Fruit fly (Drosophila melanogaster) whole organism, embryonic: ENCODE results near the gene PIG-T.

Source experiments
- CG11085 ChIP-seq: fragments of 200-800 bp; sonication (Bioruptor generic); IDR thresholded peaks from 2 replicates; pipeline ENCODE4 v1.3.6; 2022; ENCODE audit warnings: missing biosample characterization, missing genetic modification characterization
- CG12071 ChIP-seq: fragments of 200-800 bp; sonication (Bioruptor generic); optimal IDR thresholded peaks from 3 replicates; lab custom pipeline; 2018; ENCODE audit warnings: missing biosample characterization, mild to moderate bottlenecking, missing genetic modification characterization
- CG12391 ChIP-seq: fragments of 200-800 bp; sonication (Bioruptor generic); optimal IDR thresholded peaks from 3 replicates; lab custom pipeline; 2018; ENCODE audit warnings: missing biosample characterization, mild to moderate bottlenecking, missing genetic modification characterization, moderate library complexity
- CG14710 ChIP-seq: fragments of 200-800 bp; sonication (Bioruptor generic); optimal IDR thresholded peaks from 3 replicates; lab custom pipeline; 2019; ENCODE audit warnings: missing biosample characterization, mild to moderate bottlenecking, missing genetic modification characterization, moderate library complexity
- CG15269 ChIP-seq: fragments of 200-800 bp; sonication (Bioruptor generic); optimal IDR thresholded peaks from 2 replicates; lab custom pipeline; 2018; ENCODE audit warnings: missing biosample characterization, mild to moderate bottlenecking, missing genetic modification characterization, moderate library complexity
- CG15479 ChIP-seq: fragments of 200-800 bp; sonication (Bioruptor generic); optimal IDR thresholded peaks from 3 replicates; lab custom pipeline; 2019; ENCODE audit warnings: missing biosample characterization, mild to moderate bottlenecking, missing genetic modification characterization, moderate library complexity
- CG1832 ChIP-seq: fragments of 200-800 bp; sonication (Bioruptor generic); optimal IDR thresholded peaks from 2 replicates; lab custom pipeline; 2017; ENCODE audit warnings: missing biosample characterization, mild to moderate bottlenecking, missing genetic modification characterization, inconsistent platforms
- CG2202 ChIP-seq: fragments of 200-800 bp; sonication (Bioruptor generic); optimal IDR thresholded peaks from 2 replicates; lab custom pipeline; 2018; ENCODE audit warnings: missing biosample characterization, mild to moderate bottlenecking, missing genetic modification characterization
- CG2678 ChIP-seq: fragments of 200-800 bp; sonication (Bioruptor generic); optimal IDR thresholded peaks from 3 replicates; lab custom pipeline; 2019; ENCODE audit warnings: missing biosample characterization, mild to moderate bottlenecking, missing genetic modification characterization, moderate library complexity
- CG3281 ChIP-seq: fragments of 200-800 bp; sonication (Bioruptor generic); optimal IDR thresholded peaks from 3 replicates; lab custom pipeline; 2017; ENCODE audit warnings: missing biosample characterization, mild to moderate bottlenecking, missing genetic modification characterization
- CG9727 ChIP-seq: fragments of 200-800 bp; sonication (Bioruptor generic); optimal IDR thresholded peaks from 3 replicates; lab custom pipeline; 2017; ENCODE audit warnings: missing biosample characterization, mild to moderate bottlenecking, missing genetic modification characterization
- Camta ChIP-seq: fragments of 200-800 bp; sonication (Bioruptor generic); optimal IDR thresholded peaks from 2 replicates; lab custom pipeline; 2016; ENCODE audit warnings: missing biosample characterization, missing genetic modification characterization
- D19B ChIP-seq: fragments of 200-800 bp; sonication (Bioruptor generic); optimal IDR thresholded peaks from 2 replicates; lab custom pipeline; 2017; ENCODE audit warnings: missing biosample characterization, mild to moderate bottlenecking, missing genetic modification characterization
- Dp ChIP-seq: fragments of 200-800 bp; sonication (Bioruptor generic); optimal IDR thresholded peaks from 2 replicates; lab custom pipeline; 2018; ENCODE audit warnings: missing biosample characterization, mild to moderate bottlenecking, missing genetic modification characterization, moderate library complexity
- E2f1 ChIP-seq: fragments of 200-800 bp; sonication (Bioruptor generic); IDR thresholded peaks from 2 replicates; pipeline ENCODE4 v1.3.6; 2022; ENCODE audit warnings: missing biosample characterization, missing genetic modification characterization
- Eip74EF ChIP-seq, 2 experiments: fragments of 200-800 bp in 1 of 2; fragments of >200 bp in 1 of 2; sonication (Bioruptor generic) in 1 of 2; optimal IDR thresholded peaks; 2 replicates each; lab custom pipeline; 2017 to 2019; ENCODE audit warnings: missing biosample characterization in 2 of 2, missing genetic modification characterization in 2 of 2, mild to moderate bottlenecking in 1 of 2, moderate library complexity in 1 of 2
- Ets65A ChIP-seq: fragments of 200-800 bp; sonication (Bioruptor generic); peaks from one replicate; lab custom pipeline; 2016; ENCODE audit warnings: missing biosample characterization, missing genetic modification characterization
- Hr39 ChIP-seq: fragments of >200 bp; optimal IDR thresholded peaks from 2 replicates; lab custom pipeline; 2017
- Kr ChIP-seq: fragments of 200-800 bp; sonication (Bioruptor generic); optimal IDR thresholded peaks from 2 replicates; lab custom pipeline; 2017; ENCODE audit warnings: missing biosample characterization, mild to moderate bottlenecking, missing genetic modification characterization
- Med ChIP-seq: fragments of 200-800 bp; sonication (Bioruptor generic); peaks from one replicate; lab custom pipeline; 2016; ENCODE audit warnings: missing biosample characterization, missing genetic modification characterization, mild to moderate bottlenecking, inconsistent platforms, moderate library complexity
- Myb ChIP-seq: fragments of 200-800 bp; sonication (Bioruptor generic); optimal IDR thresholded peaks from 2 replicates; lab custom pipeline; 2016; ENCODE audit warnings: missing biosample characterization, missing genetic modification characterization
- Sry-δ ChIP-seq: fragments of 200-800 bp; sonication (Bioruptor generic); optimal IDR thresholded peaks from 2 replicates; lab custom pipeline; 2016; ENCODE audit warnings: missing biosample characterization, missing genetic modification characterization
- Stat92E ChIP-seq, 3 experiments: fragments of >200 bp in 2 of 3; fragments of 200-800 bp in 1 of 3; sonication (Bioruptor generic) in 1 of 3; optimal IDR thresholded peaks; 2 replicates each; lab custom pipeline; 2017 to 2019; ENCODE audit warnings: missing biosample characterization in 3 of 3, missing genetic modification characterization in 3 of 3, mild to moderate bottlenecking in 1 of 3, moderate library complexity in 1 of 3
- ara ChIP-seq: fragments of 200-800 bp; sonication (Bioruptor generic); IDR thresholded peaks from 2 replicates; pipeline ENCODE4 v1.3.6; 2022; ENCODE audit warnings: missing biosample characterization, missing genetic modification characterization
- ase ChIP-seq: fragments of 200-800 bp; sonication (Bioruptor generic); IDR thresholded peaks from 3 replicates; pipeline ENCODE4 v1.3.6; 2022; ENCODE audit warnings: missing biosample characterization, missing genetic modification characterization
- chinmo ChIP-seq: fragments of 200-800 bp; sonication (Bioruptor generic); IDR thresholded peaks from 4 replicates; pipeline ENCODE4 v1.3.6; 2022; ENCODE audit warnings: missing biosample characterization, missing genetic modification characterization; ENCODE audit not compliant: partially characterized antibody
- dm ChIP-seq: fragments of 200-800 bp; sonication (Bioruptor generic); optimal IDR thresholded peaks from 3 replicates; lab custom pipeline; 2016; ENCODE audit warnings: missing biosample characterization, missing genetic modification characterization
- gcm ChIP-seq: fragments of 200-800 bp; sonication (Bioruptor generic); optimal IDR thresholded peaks from 2 replicates; lab custom pipeline; 2019; ENCODE audit warnings: missing biosample characterization, mild to moderate bottlenecking, missing genetic modification characterization, moderate library complexity
- gfzf ChIP-seq: fragments of 200-800 bp; sonication (Bioruptor generic); optimal IDR thresholded peaks from 2 replicates; lab custom pipeline; 2016; ENCODE audit warnings: missing biosample characterization, mild to moderate bottlenecking, missing genetic modification characterization, moderate library complexity
- gsb-n ChIP-seq: fragments of 200-800 bp; sonication (Bioruptor generic); optimal IDR thresholded peaks from 3 replicates; lab custom pipeline; 2018; ENCODE audit warnings: missing biosample characterization, mild to moderate bottlenecking, missing genetic modification characterization
- insv ChIP-seq, 2 experiments: fragments of 200-800 bp; sonication (Bioruptor generic); optimal IDR thresholded peaks; 3 replicates each; lab custom pipeline; 2016 to 2018; ENCODE audit warnings: missing biosample characterization in 2 of 2, missing genetic modification characterization in 2 of 2
- jumu ChIP-seq: fragments of 200-800 bp; sonication (Bioruptor generic); optimal IDR thresholded peaks from 3 replicates; lab custom pipeline; 2016; ENCODE audit warnings: missing biosample characterization, missing genetic modification characterization
- lbe ChIP-seq: fragments of 200-800 bp; sonication (Bioruptor generic); optimal IDR thresholded peaks from 2 replicates; lab custom pipeline; 2016; ENCODE audit warnings: missing biosample characterization, mild to moderate bottlenecking, missing genetic modification characterization
- oc ChIP-seq: fragments of 200-800 bp; sonication (Bioruptor generic); optimal IDR thresholded peaks from 2 replicates; lab custom pipeline; 2018; ENCODE audit warnings: missing biosample characterization, mild to moderate bottlenecking, missing genetic modification characterization, moderate library complexity
- otp ChIP-seq: fragments of 200-800 bp; sonication (Bioruptor generic); IDR thresholded peaks from 3 replicates; pipeline ENCODE4, ENCODE4 v1.3.6; 2022; ENCODE audit warnings: missing biosample characterization, missing genetic modification characterization
- pros ChIP-seq: fragments of 200-800 bp; sonication (Bioruptor generic); optimal IDR thresholded peaks from 3 replicates; lab custom pipeline; 2019; ENCODE audit warnings: missing biosample characterization, mild to moderate bottlenecking, missing genetic modification characterization, moderate library complexity
- psq ChIP-seq: fragments of 200-800 bp; sonication (Bioruptor generic); optimal IDR thresholded peaks from 2 replicates; lab custom pipeline; 2017; ENCODE audit warnings: missing biosample characterization, missing genetic modification characterization
- row ChIP-seq: fragments of 200-800 bp; sonication (Bioruptor generic); IDR thresholded peaks from 3 replicates; pipeline ENCODE4 v1.3.6; 2022; ENCODE audit warnings: missing biosample characterization, missing genetic modification characterization
- sd ChIP-seq: fragments of 200-800 bp; sonication (Bioruptor generic); optimal IDR thresholded peaks from 3 replicates; lab custom pipeline; 2018; ENCODE audit warnings: missing biosample characterization, mild to moderate bottlenecking, missing genetic modification characterization, moderate library complexity
- sna ChIP-seq: fragments of 200-800 bp; sonication (Bioruptor generic); IDR thresholded peaks from 2 replicates; pipeline ENCODE4 v1.3.6; 2022; ENCODE audit warnings: missing biosample characterization, missing genetic modification characterization; ENCODE audit not compliant: partially characterized antibody
- sqz ChIP-seq: fragments of 200-800 bp; sonication (Bioruptor generic); optimal IDR thresholded peaks from 3 replicates; lab custom pipeline; 2018; ENCODE audit warnings: missing biosample characterization, mild to moderate bottlenecking, missing genetic modification characterization
- stwl ChIP-seq: fragments of 200-800 bp; sonication (Bioruptor generic); optimal IDR thresholded peaks from 3 replicates; lab custom pipeline; 2018; ENCODE audit warnings: missing biosample characterization, mild to moderate bottlenecking, missing genetic modification characterization, moderate library complexity
- trem ChIP-seq: fragments of 200-800 bp; optimal IDR thresholded peaks from 3 replicates; lab custom pipeline; 2019; ENCODE audit warnings: missing biosample characterization, mild to moderate bottlenecking, missing genetic modification characterization, moderate library complexity
- twi ChIP-seq: fragments of 200-800 bp; optimal IDR thresholded peaks from 2 replicates; lab custom pipeline; 2019; ENCODE audit warnings: missing biosample characterization, mild to moderate bottlenecking, missing genetic modification characterization, moderate library complexity
- vvl ChIP-seq: fragments of 200-800 bp; sonication (Bioruptor generic); IDR thresholded peaks from 2 replicates; pipeline ENCODE4 v1.3.6; 2022; ENCODE audit warnings: missing biosample characterization, missing genetic modification characterization
- zen ChIP-seq: fragments of 200-800 bp; sonication (Bioruptor generic); optimal IDR thresholded peaks from 3 replicates; lab custom pipeline; 2018; ENCODE audit warnings: missing biosample characterization, mild to moderate bottlenecking, missing genetic modification characterization, moderate library complexity

The PIG-T gene

DNA sequence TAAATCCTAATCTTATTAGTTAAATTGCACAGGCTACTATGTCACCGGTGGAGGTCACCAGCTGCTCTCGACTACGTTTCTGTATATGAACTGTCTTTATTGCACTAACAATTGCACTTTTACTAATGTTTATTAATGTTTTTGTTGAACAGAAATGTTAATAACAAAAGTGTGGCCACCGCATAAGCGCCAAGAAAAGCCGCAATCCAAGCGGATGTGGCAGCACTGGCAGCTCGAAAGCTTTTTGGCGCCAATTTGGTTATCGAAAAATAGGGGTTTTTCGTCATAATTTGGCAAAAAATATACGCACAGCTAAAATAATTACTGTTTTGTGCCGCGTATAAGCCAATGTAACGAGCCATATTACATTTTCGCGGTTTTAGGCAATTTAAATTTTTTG lies 35.1 kb upstream of the PIG-T start, which contains the start of gene CG12123 (continued):
- TF ChIP-seq CG14710 (tag; lab: Kevin White, UChicago) (peak; percentile 95), Camta (GFP tag; lab: Kevin White, UChicago) (no peak), CG3281 (GFP tag; lab: Kevin White, UChicago) (no peak), Myb (GFP tag; lab: Kevin White, UChicago) (peak; percentile 25), lbe (GFP tag; lab: Kevin White, UChicago) (peak; percentile 27), gfzf (peak; percentile 76), E2f1 (0 out of 2 replicates have a peak, but pooled peaks have one; percentile 16), CG2678 (tag; lab: Kevin White, UChicago) (no peak), Sry-δ (peak; percentile 7), Hr39 (lab: Kevin White, UChicago) (no peak), Dp (GFP tag; lab: Kevin White, UChicago) (peak; percentile 82), stwl (tag; lab: Kevin White, UChicago) (peak; percentile 5), CG11085 (GFP tag; lab: Robert Waterston, UW) (no peak), row (0 out of 3 replicates have a peak, but pooled peaks have one; percentile 19), jumu (GFP tag; lab: Kevin White, UChicago) (no peak)

dm6 chrX:8437285-8438110 lies 30.4 kb upstream of the PIG-T start, which contains the start of gene Miga:
Miga (minus strand) TSS chrX:8437820.
- TF ChIP-seq sna (0 out of 2 replicates have a peak, but pooled peaks have one; percentile 27), CG2202 (tag; lab: Kevin White, UChicago) (no peak), CG12071 (no peak), sqz (GFP tag; lab: Kevin White, UChicago) (peak; percentile 19), D19B (GFP tag; lab: Kevin White, UChicago) (no peak), Med (GFP tag; lab: Kevin White, UChicago) (peak; percentile 58), gcm (peak; percentile 47), Eip74EF (GFP tag; optimal IDR thresholded peaks at IDR 0.05; lab: Kevin White, UChicago) (peak in 1 of 2 experiments; percentile 12), Kr (GFP tag; lab: Kevin White, UChicago) (peak; percentile 18), zen (tag; lab: Kevin White, UChicago) (peak; percentile 84), insv (GFP tag; optimal IDR thresholded peaks at IDR 0.05; lab: Kevin White, UChicago) (no peak), CG15479 (GFP tag; lab: Kevin White, UChicago) (peak; percentile 90), Ets65A (no peak), dm (no peak), gsb-n (tag; lab: Kevin White, UChicago) (peak; percentile 33), Stat92E (GFP tag; optimal IDR thresholded peaks at IDR 0.05; lab: Kevin White, UChicago) (peak in 1 of 3 experiments; percentile 53), twi (tag; lab: Kevin White, UChicago) (peak; percentile 83), ara (GFP tag; lab: Robert Waterston, UW) (no peak), ase (no peak), vvl (no peak), pros (GFP tag; lab: Kevin White, UChicago) (peak; percentile 72), CG1832 (GFP tag; lab: Kevin White, UChicago) (peak; percentile 30), trem (tag; lab: Kevin White, UChicago) (no peak), CG9727 (GFP tag; lab: Kevin White, UChicago) (no peak), oc (tag; lab: Kevin White, UChicago) (peak; percentile 46), chinmo (GFP tag; lab: Robert Waterston, UW) (peak; percentile 85; the same call in 1 of the 4 replicates), otp (GFP tag; lab: Robert Waterston, UW) (0 out of 3 replicates have a peak, but pooled peaks have one; percentile 5), Myb (GFP tag; lab: Kevin White, UChicago) (peak; percentile 2), psq (GFP tag; lab: Kevin White, UChicago) (peak; percentile 80), CG15269 (tag; lab: Kevin White, UChicago) (peak; percentile 22), CG14710 (tag; lab: Kevin White, UChicago) (peak; percentile 7), sd (tag; lab: Kevin White, UChicago) (peak; percentile 51), CG12391 (tag; lab: Kevin White, UChicago) (no peak)
